Fruit fly (Drosophila melanogaster): Measurements from ENCODE around the gene CG4935.

The CG4935 gene

DNA sequence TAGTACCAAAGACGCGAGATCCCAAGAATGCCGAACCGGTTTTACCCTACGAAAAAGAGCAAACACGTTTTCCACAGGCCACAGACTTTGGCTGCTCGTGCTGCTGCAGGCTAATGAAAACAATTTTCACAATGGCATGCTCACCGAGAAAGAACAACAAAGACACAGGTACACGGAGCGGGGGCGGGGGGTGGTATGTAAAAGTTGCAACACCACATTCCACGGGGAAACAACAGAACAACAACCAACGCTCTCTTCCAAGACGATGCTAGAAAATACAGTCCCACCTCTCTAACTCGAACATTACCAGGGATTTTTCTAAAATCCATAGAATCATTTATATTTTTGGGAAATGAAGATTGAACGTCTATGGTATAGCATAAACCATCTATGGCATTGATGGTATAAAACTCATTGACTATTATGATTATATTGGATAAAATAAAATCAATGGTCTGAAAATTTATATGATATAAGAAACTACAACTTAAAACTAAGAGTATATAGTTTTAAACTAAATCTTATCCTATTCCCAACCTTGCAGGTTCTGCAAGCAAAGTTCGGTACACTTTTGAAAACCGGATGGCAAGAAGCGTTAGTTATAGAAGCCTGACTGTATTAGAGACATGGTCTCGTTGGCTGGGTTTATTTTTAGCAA is 19.6 kb downstream of the CG4935 start (continued):
- no peak for TF ChIP-seq CG9932 (GFP tag; IDR thresholded peaks at IDR 0.05)

DNA sequence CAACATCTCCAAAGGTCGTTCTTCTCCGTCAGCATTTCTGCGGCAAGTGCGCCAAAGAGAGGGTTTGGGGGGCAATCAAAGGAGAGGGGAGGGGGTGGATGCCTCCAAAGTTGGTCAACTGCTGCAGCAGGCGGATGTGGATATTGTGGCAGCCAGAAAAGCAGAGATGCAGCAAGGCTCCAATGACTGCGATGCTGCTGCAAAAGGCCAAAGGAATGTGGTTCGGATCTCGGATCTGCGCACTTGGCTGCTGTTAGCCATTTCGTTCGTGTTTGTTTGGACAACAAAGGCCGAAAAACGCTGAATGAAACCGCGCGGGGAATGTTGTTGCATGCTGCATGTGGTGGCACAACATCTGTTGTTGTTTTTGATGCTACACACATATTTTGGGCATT is 20.1 kb downstream of the CG4935 start:
- TF ChIP-seq Sin3A (optimal IDR thresholded peaks at IDR 0.05) (no peak), lov (optimal IDR thresholded peaks at IDR 0.05) (no peak), lov (GFP tag; IDR thresholded peaks at IDR 0.05) (no peak), CG10431 (GFP tag; optimal IDR thresholded peaks at IDR 0.05) (no peak), ATbp (GFP tag; optimal IDR thresholded peaks at IDR 0.05) (no peak), sd (tag; optimal IDR thresholded peaks at IDR 0.05) (peak; percentile 13), tup (GFP tag; optimal IDR thresholded peaks at IDR 0.05) (no peak), pfk (GFP tag; optimal IDR thresholded peaks at IDR 0.05) (peak; percentile 24), Opbp (GFP tag; IDR thresholded peaks at IDR 0.05; ENCODE audit: partially characterized antibody) (0 out of 3 replicates have a peak, but pooled peaks have one; percentile 22), ssp (GFP tag; IDR thresholded peaks at IDR 0.05) (no peak), CG3995 (GFP tag; optimal IDR thresholded peaks at IDR 0.05) (no peak), D (optimal IDR thresholded peaks at IDR 0.05) (peak; percentile 58), D (GFP tag; optimal IDR thresholded peaks at IDR 0.05) (no peak), twi (tag; optimal IDR thresholded peaks at IDR 0.05) (peak; percentile 82), Awh (GFP tag; IDR thresholded peaks at IDR 0.05) (no peak), CG3838 (GFP tag; optimal IDR thresholded peaks at IDR 0.05) (no peak), CG4854 (GFP tag; optimal IDR thresholded peaks at IDR 0.05) (no peak), chinmo (GFP tag; IDR thresholded peaks at IDR 0.05; ENCODE audit: partially characterized antibody) (0 out of 4 replicates have a peak, but pooled peaks have one; percentile 23), crol (GFP tag; IDR thresholded peaks at IDR 0.05) (peak; percentile 44)

DNA sequence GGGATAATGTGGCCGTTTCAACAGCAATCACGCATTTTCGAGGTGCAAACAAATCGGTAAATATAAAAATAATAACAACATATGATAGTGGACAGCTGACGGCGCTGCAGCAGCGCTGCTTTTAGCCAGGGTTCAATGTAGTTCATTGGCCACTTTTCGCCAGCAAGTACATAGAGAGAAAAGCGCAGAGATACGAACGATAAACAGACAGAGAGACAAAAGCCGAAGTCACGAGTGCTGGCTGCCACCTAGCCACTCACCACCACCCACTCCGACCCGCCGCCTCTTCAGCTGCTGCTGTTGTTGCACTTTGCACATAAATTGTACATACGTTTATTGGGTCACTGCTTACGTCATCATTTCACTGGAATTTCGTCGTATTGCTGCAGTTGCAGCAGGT is 20.9 kb downstream of the CG4935 start:
- TF ChIP-seq Med (GFP tag): peak; percentile 55
- no peak for TF ChIP-seq TFAM (GFP tag; optimal IDR thresholded peaks at IDR 0.05)
- TF ChIP-seq crp (GFP tag; optimal IDR thresholded peaks at IDR 0.05): peak; percentile 9 to 33
- peak; percentile 53; the same call in 1 of the 3 replicates for TF ChIP-seq ci (GFP tag; IDR thresholded peaks at IDR 0.05)
- peak in 1 of 2 experiments; percentile 44 for TF ChIP-seq Pdp1 (GFP tag; optimal IDR thresholded peaks at IDR 0.05)
- no peak for TF ChIP-seq NfI (GFP tag; optimal IDR thresholded peaks at IDR 0.05)

DNA sequence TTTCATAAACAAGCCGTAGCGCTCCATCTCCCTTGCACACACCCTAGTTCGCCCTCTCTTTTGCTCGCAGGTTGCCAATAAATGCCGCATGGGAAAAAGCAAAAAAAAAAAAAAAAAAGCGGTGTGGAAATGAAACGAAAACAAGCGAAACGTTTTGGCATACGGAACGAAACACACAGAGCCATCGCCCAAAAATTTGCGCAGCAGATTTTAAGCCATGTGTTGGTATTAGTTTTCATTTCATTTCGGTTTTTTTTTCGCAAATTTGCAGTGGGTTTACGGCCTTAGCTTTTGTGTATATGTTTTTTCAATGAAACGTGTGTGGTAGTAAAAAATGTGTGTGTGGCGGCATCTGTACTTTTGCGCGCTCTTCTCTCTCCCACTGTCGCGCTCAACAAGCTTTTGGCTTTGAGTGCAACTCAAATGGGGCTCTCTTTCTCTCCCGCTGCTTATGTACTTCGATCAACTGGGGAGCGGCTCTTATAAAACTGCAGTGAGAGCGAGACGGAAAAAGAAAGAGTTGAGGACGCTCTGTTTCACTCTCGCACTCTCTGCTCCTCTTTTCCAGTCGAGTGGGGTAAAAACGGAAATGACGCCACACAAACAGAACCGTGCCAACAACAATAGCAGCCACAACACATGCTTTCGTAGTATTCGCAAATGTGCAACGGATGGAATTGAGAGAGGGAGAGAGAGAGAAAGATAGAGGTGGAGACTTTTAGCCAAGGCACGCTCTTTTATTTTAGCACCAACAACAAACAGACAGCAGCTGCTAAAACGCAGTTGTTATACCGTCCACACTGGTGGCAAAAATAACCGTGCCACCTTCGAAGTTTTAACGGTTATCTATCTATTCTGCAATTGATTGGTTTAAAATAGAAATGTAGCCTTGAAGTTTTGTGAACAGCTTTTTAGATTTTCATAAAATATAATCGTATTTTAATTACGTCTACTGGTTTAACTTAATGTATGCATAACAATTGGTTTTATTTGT is 22.7 kb downstream of the CG4935 start:
- TF ChIP-seq CG17612 (GFP tag; IDR thresholded peaks at IDR 0.05): no peak
- TF ChIP-seq CG1233 (GFP tag; optimal IDR thresholded peaks at IDR 0.05): no peak
- no peak for TF ChIP-seq E2f1 (GFP tag; IDR thresholded peaks at IDR 0.05)
- TF ChIP-seq CG8478 (optimal IDR thresholded peaks at IDR 0.05): peak; percentile 74
- peak; percentile 62 for TF ChIP-seq HHEX (GFP tag; optimal IDR thresholded peaks at IDR 0.05)
- no peak for TF ChIP-seq luna (GFP tag; optimal IDR thresholded peaks at IDR 0.05)
- peak; percentile 0 for TF ChIP-seq CG15601 (tag; optimal IDR thresholded peaks at IDR 0.05)
- TF ChIP-seq CG10366 (GFP tag; IDR thresholded peaks at IDR 0.05): no peak
- peak; percentile 56 for TF ChIP-seq Oli (tag; optimal IDR thresholded peaks at IDR 0.05)
- no peak for TF ChIP-seq slou (GFP tag; optimal IDR thresholded peaks at IDR 0.05)
- TF ChIP-seq CG10209 (GFP tag; optimal IDR thresholded peaks at IDR 0.05): peak; percentile 25
- no peak for TF ChIP-seq stwl (tag; optimal IDR thresholded peaks at IDR 0.05)
- no peak for TF ChIP-seq CkIIα-i1 (GFP tag; IDR thresholded peaks at IDR 0.05)
- TF ChIP-seq amos (GFP tag; IDR thresholded peaks at IDR 0.05; ENCODE audit: partially characterized antibody): no peak
- no peak for TF ChIP-seq CG14965 (GFP tag; optimal IDR thresholded peaks at IDR 0.05; ENCODE audit: borderline replicate concordance)
- TF ChIP-seq crol (GFP tag; IDR thresholded peaks at IDR 0.05): no peak
- TF ChIP-seq jumu (GFP tag; optimal IDR thresholded peaks at IDR 0.05): no peak
- peak; percentile 4 for TF ChIP-seq twi (tag; optimal IDR thresholded peaks at IDR 0.05)
- peak; percentile 8 for TF ChIP-seq Hmx (GFP tag; optimal IDR thresholded peaks at IDR 0.05)
- no peak for TF ChIP-seq CG31388 (GFP tag; optimal IDR thresholded peaks at IDR 0.05)
